Worm (Caenorhabditis elegans) whole organism, L4 larva: Measurements from ENCODE around the gene gpa-11.

ENCODE experiments used
- D1046.2 ChIP-seq: fragments of 200-800 bp; sonication (Bioruptor generic); IDR thresholded peaks from 2 replicates; pipeline ENCODE4 v1.3.6; 2022; ENCODE audit warnings: missing genetic modification characterization, missing compliant biosample characterization
- F26F4.8 ChIP-seq: fragments of 200-800 bp; sonication (Bioruptor generic); conservative IDR thresholded peaks from 2 replicates; pipeline ENCODE4 v1.3.6; 2022; ENCODE audit warnings: missing genetic modification characterization, missing compliant biosample characterization
- F37D6.2 ChIP-seq: sonication (generic microtip); optimal IDR thresholded peaks from 2 replicates; lab custom pipeline; 2016; ENCODE audit warnings: mild to moderate bottlenecking, missing genetic modification characterization, missing compliant biosample characterization
- F44E2.7 ChIP-seq: fragments of 200-800 bp; sonication (Bioruptor generic); IDR thresholded peaks from 2 replicates; pipeline ENCODE4 v2.1.2; 2022; ENCODE audit warnings: missing genetic modification characterization, missing compliant biosample characterization
- R02D3.7 ChIP-seq: fragments of 150-350 bp; sonication (generic microtip); optimal IDR thresholded peaks from 3 replicates; lab custom pipeline; 2014; ENCODE audit warnings: missing biosample characterization, missing genetic modification characterization
- T20F7.1 ChIP-seq: fragments of 200-800 bp; sonication (Bioruptor generic); optimal IDR thresholded peaks from 2 replicates; lab custom pipeline; 2018; ENCODE audit warnings: mild to moderate bottlenecking, missing genetic modification characterization, missing compliant biosample characterization
- Y48G9A.11 ChIP-seq: fragments of 200-800 bp; sonication (Bioruptor generic); IDR thresholded peaks from 2 replicates; pipeline ENCODE4 v1.3.6; 2022; ENCODE audit warnings: missing genetic modification reagents, missing genetic modification characterization, missing compliant biosample characterization
- ZK337.2 ChIP-seq: fragments of 200-800 bp; sonication (Bioruptor generic); IDR thresholded peaks from 2 replicates; pipeline ENCODE4 v1.3.6; 2022; ENCODE audit warnings: missing genetic modification reagents, missing genetic modification characterization, missing compliant biosample characterization
- ZK546.5 ChIP-seq, 2 experiments: sonication (generic microtip); optimal IDR thresholded peaks; 2 replicates each; lab custom pipeline; 2017; ENCODE audit warnings: missing biosample characterization in 2 of 2, missing genetic modification characterization in 2 of 2
- ceh-20 ChIP-seq: fragments of 200-800 bp; sonication (Bioruptor generic); IDR thresholded peaks from 2 replicates; pipeline ENCODE4 v1.3.6; 2022; ENCODE audit warnings: missing genetic modification reagents, missing genetic modification characterization, missing compliant biosample characterization
- ceh-28 ChIP-seq: fragments of 150-350 bp; optimal IDR thresholded peaks from 2 replicates; lab custom pipeline; 2014; ENCODE audit warnings: missing biosample characterization, missing genetic modification reagents, missing genetic modification characterization
- ceh-32 ChIP-seq: sonication (generic microtip); optimal IDR thresholded peaks from 2 replicates; lab custom pipeline; 2016; ENCODE audit warnings: mild to moderate bottlenecking, missing genetic modification characterization, missing compliant biosample characterization; ENCODE audit not compliant: poor library complexity
- ceh-44 ChIP-seq: fragments of 200-800 bp; sonication (Bioruptor generic); IDR thresholded peaks from 2 replicates; pipeline ENCODE4 v1.3.6; 2022; ENCODE audit warnings: missing genetic modification reagents, missing genetic modification characterization, missing compliant biosample characterization
- ceh-62 ChIP-seq: sonication (generic microtip); optimal IDR thresholded peaks from 2 replicates; lab custom pipeline; 2017; ENCODE audit warnings: missing biosample characterization, missing genetic modification characterization
- ces-1 ChIP-seq: fragments of 150-350 bp; sonication (generic microtip); optimal IDR thresholded peaks from 4 replicates; lab custom pipeline; 2014; ENCODE audit warnings: missing biosample characterization, missing genetic modification reagents, missing genetic modification characterization
- daf-19 ChIP-seq: fragments of 200-800 bp; sonication (Bioruptor generic); conservative IDR thresholded peaks from 2 replicates; pipeline ENCODE4 v1.3.6; 2022; ENCODE audit warnings: missing genetic modification characterization, missing compliant biosample characterization
- daf-8 ChIP-seq: fragments of 200-800 bp; sonication (Bioruptor generic); IDR thresholded peaks from 2 replicates; pipeline ENCODE4 v1.3.6; 2022; ENCODE audit warnings: missing genetic modification characterization, missing compliant biosample characterization
- dmd-6 ChIP-seq: fragments of 200-800 bp; sonication (Bioruptor generic); IDR thresholded peaks from 2 replicates; pipeline ENCODE4 v1.3.6; 2022; ENCODE audit warnings: missing genetic modification reagents, missing genetic modification characterization, missing compliant biosample characterization
- dmd-8 ChIP-seq: fragments of 200-800 bp; sonication (Bioruptor generic); IDR thresholded peaks from 2 replicates; pipeline ENCODE4 v1.3.6; 2022; ENCODE audit warnings: missing genetic modification characterization, missing compliant biosample characterization
- dmd-9 ChIP-seq: fragments of 200-800 bp; sonication (Bioruptor generic); IDR thresholded peaks from 2 replicates; pipeline ENCODE4 v1.3.6; 2022; ENCODE audit warnings: missing genetic modification reagents, missing genetic modification characterization, missing compliant biosample characterization
- dpl-1 ChIP-seq: fragments of 150-350 bp; optimal IDR thresholded peaks from 2 replicates; lab custom pipeline; 2014; ENCODE audit warnings: missing biosample characterization, missing genetic modification reagents, missing genetic modification characterization
- duxl-1 ChIP-seq: sonication (generic microtip); optimal IDR thresholded peaks from 2 replicates; lab custom pipeline; 2016; ENCODE audit warnings: mild to moderate bottlenecking, missing genetic modification characterization, moderate library complexity, missing compliant biosample characterization; ENCODE audit not compliant: poor library complexity
- dve-1 ChIP-seq: sonication (generic microtip); optimal IDR thresholded peaks from 2 replicates; lab custom pipeline; 2017; ENCODE audit warnings: antibody characterized with exemption, mild to moderate bottlenecking, missing genetic modification characterization, missing compliant biosample characterization; ENCODE audit not compliant: insufficient read depth
- fkh-10 ChIP-seq: fragments of 150-350 bp; optimal IDR thresholded peaks from 2 replicates; lab custom pipeline; 2014; ENCODE audit warnings: missing biosample characterization, missing genetic modification reagents, missing genetic modification characterization
- gei-8 ChIP-seq: fragments of 200-800 bp; sonication (Bioruptor generic); optimal IDR thresholded peaks from 2 replicates; lab custom pipeline; 2018; ENCODE audit warnings: mild to moderate bottlenecking, missing genetic modification characterization, missing compliant biosample characterization
- hif-1 ChIP-seq, 2 experiments: sonication (generic microtip); optimal IDR thresholded peaks; 2 replicates each; lab custom pipeline; 2016 to 2017; ENCODE audit warnings: missing compliant biosample characterization in 2 of 2, missing genetic modification characterization in 2 of 2, missing genetic modification reagents in 2 of 2, missing genotype in 2 of 2, mild to moderate bottlenecking in 1 of 2
- hlh-11 ChIP-seq: fragments of 200-800 bp; sonication (Bioruptor generic); optimal IDR thresholded peaks from 2 replicates; lab custom pipeline; 2018; ENCODE audit warnings: mild to moderate bottlenecking, missing genetic modification characterization, missing compliant biosample characterization
- hmg-1.1 ChIP-seq: fragments of 200-800 bp; sonication (Bioruptor generic); IDR thresholded peaks from 2 replicates; pipeline ENCODE4 v1.3.6; 2022; ENCODE audit warnings: missing genetic modification reagents, missing genetic modification characterization, missing compliant biosample characterization
- lim-7 ChIP-seq: fragments of 200-800 bp; sonication (Bioruptor generic); IDR thresholded peaks from 2 replicates; pipeline ENCODE4 v1.3.6; 2022; ENCODE audit warnings: missing genetic modification characterization, missing compliant biosample characterization
- lin-39 ChIP-seq: fragments of 150-350 bp; optimal IDR thresholded peaks from 2 replicates; lab custom pipeline; 2014; ENCODE audit warnings: missing biosample characterization, missing genetic modification reagents, missing genetic modification characterization
- madf-5 ChIP-seq, 2 experiments: fragments of 200-800 bp; sonication (Bioruptor generic); IDR thresholded peaks; 2 replicates each; pipeline ENCODE4 v1.3.6; 2022; ENCODE audit warnings: missing compliant biosample characterization in 2 of 2, missing genetic modification characterization in 2 of 2
- madf-9 ChIP-seq: fragments of 200-800 bp; sonication (Bioruptor generic); conservative IDR thresholded peaks from 2 replicates; pipeline ENCODE4 v1.3.6; 2022; ENCODE audit warnings: missing genetic modification reagents, missing genetic modification characterization, missing compliant biosample characterization
- mxl-3 ChIP-seq: fragments of 200-800 bp; sonication (Bioruptor generic); optimal IDR thresholded peaks from 2 replicates; lab custom pipeline; 2018; ENCODE audit warnings: mild to moderate bottlenecking, missing genetic modification characterization, missing compliant biosample characterization
- nhr-10 ChIP-seq: fragments of 150-350 bp; optimal IDR thresholded peaks from 2 replicates; lab custom pipeline; 2014; ENCODE audit warnings: missing biosample characterization, missing genetic modification characterization
- nhr-11 ChIP-seq: fragments of 150-350 bp; optimal IDR thresholded peaks from 2 replicates; lab custom pipeline; 2014; ENCODE audit warnings: missing biosample characterization, missing genetic modification characterization
- nhr-111 ChIP-seq: fragments of 200-800 bp; sonication (Bioruptor generic); optimal IDR thresholded peaks from 2 replicates; lab custom pipeline; 2018; ENCODE audit warnings: mild to moderate bottlenecking, missing genetic modification characterization, missing compliant biosample characterization
- nhr-25 ChIP-seq: sonication (generic microtip); optimal IDR thresholded peaks from 2 replicates; lab custom pipeline; 2017; ENCODE audit warnings: missing genetic modification characterization, mild to moderate bottlenecking, missing compliant biosample characterization, antibody characterized with exemption, moderate library complexity, borderline replicate concordance; ENCODE audit not compliant: insufficient read depth
- nhr-77 ChIP-seq: fragments of 150-350 bp; optimal IDR thresholded peaks from 2 replicates; lab custom pipeline; 2014; ENCODE audit warnings: missing biosample characterization, missing genetic modification characterization
- php-3 ChIP-seq: fragments of 200-800 bp; sonication (Bioruptor generic); IDR thresholded peaks from 2 replicates; pipeline ENCODE4 v1.3.6; 2022; ENCODE audit warnings: missing genetic modification reagents, missing genetic modification characterization, missing compliant biosample characterization
- sdz-12 ChIP-seq: fragments of 200-800 bp; sonication (Bioruptor generic); optimal IDR thresholded peaks from 2 replicates; lab custom pipeline; 2018; ENCODE audit warnings: mild to moderate bottlenecking, missing genetic modification characterization, missing compliant biosample characterization
- skn-1 ChIP-seq: fragments of 150-350 bp; optimal IDR thresholded peaks from 2 replicates; lab custom pipeline; 2014; ENCODE audit warnings: missing biosample characterization, missing genetic modification characterization
- snpc-1.2 ChIP-seq: fragments of 200-800 bp; sonication (Bioruptor generic); IDR thresholded peaks from 2 replicates; pipeline ENCODE4 v1.3.6; 2022; ENCODE audit warnings: missing genetic modification reagents, missing genetic modification characterization, missing compliant biosample characterization
- snpc-4 ChIP-seq: fragments of 150-350 bp; optimal IDR thresholded peaks from 2 replicates; lab custom pipeline; 2014; ENCODE audit warnings: missing biosample characterization, missing genetic modification characterization
- tag-97 ChIP-seq: fragments of 200-800 bp; sonication (Bioruptor generic); IDR thresholded peaks from 2 replicates; pipeline ENCODE4 v1.3.6; 2022; ENCODE audit warnings: missing genetic modification characterization, missing compliant biosample characterization
- tra-1 ChIP-seq: fragments of 200-800 bp; sonication (Bioruptor generic); IDR thresholded peaks from 2 replicates; pipeline ENCODE4 v1.3.6; 2022; ENCODE audit warnings: missing genetic modification reagents, missing genetic modification characterization, missing compliant biosample characterization
- unc-39 ChIP-seq: sonication (generic microtip); optimal IDR thresholded peaks from 2 replicates; lab custom pipeline; 2017; ENCODE audit warnings: missing biosample characterization, missing genetic modification characterization
- zfp-2 ChIP-seq: sonication (generic microtip); optimal IDR thresholded peaks from 2 replicates; lab custom pipeline; 2016; ENCODE audit warnings: mild to moderate bottlenecking, missing genetic modification characterization, missing compliant biosample characterization
- zfp-3 ChIP-seq: fragments of 200-800 bp; sonication (Bioruptor generic); conservative IDR thresholded peaks from 2 replicates; pipeline ENCODE4 v1.3.6; 2022; ENCODE audit warnings: missing genetic modification reagents, missing genetic modification characterization, missing compliant biosample characterization
- zip-11 ChIP-seq: fragments of 200-800 bp; sonication (Bioruptor generic); IDR thresholded peaks from 2 replicates; pipeline ENCODE4 v1.3.6; 2022; ENCODE audit warnings: missing genetic modification characterization, missing compliant biosample characterization
- ztf-11 ChIP-seq: fragments of 150-350 bp; optimal IDR thresholded peaks from 2 replicates; lab custom pipeline; 2014; ENCODE audit warnings: missing biosample characterization, missing genetic modification characterization

The gpa-11 gene

DNA sequence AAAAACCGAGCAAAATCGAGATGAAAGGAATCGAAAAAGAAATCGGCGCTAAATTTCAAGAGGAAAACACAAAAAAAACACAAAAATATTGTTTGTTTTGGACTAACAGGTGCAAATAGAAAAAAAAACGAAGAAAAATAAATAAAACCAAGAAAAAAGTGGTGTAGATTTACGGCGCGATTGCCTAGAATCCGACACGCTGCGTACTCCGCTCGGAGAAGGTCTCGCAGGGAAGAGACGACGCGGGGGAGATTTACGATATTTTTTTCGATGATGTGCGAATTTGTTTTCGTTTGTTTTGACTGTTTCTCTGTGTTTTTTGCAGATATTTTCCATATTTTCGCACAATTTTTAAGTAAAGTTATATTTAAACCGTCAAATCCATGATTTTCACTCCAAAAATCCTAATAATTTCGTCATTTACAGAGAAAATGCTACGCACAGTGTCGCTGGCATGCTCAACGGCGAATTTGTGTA, 52.3 kb downstream of the gpa-11 start, which contains the start of gene sco-1:
Gene sco-1 (plus strand): TSS at position 427 of the 477 bp plus-strand sequence.
- peak; percentile 16 for TF ChIP-seq nhr-10
- peak; percentile 75 for TF ChIP-seq zfp-2 (tag; lab: Kevin White, UChicago)
- TF ChIP-seq snpc-1.2 (GFP tag; lab: Robert Waterston, UW) = 0 out of 2 replicates have a peak, but pooled peaks have one; percentile 16
- TF ChIP-seq ZK546.5 (tag; optimal IDR thresholded peaks at IDR 0.05; lab: Kevin White, UChicago) = no peak
- TF ChIP-seq gei-8 = peak; percentile 50
- no peak for TF ChIP-seq T20F7.1
- peak; percentile 98 for TF ChIP-seq R02D3.7 (tag; lab: Kevin White, UChicago)
- no peak for TF ChIP-seq dmd-8 (GFP tag; lab: Robert Waterston, UW)
- peak; percentile 92 for TF ChIP-seq nhr-25 (tag; lab: Kevin White, UChicago)
- no peak for TF ChIP-seq F26F4.8
- peak; percentile 30 for TF ChIP-seq lin-39 (tag; lab: Kevin White, UChicago)
- peak; percentile 60 for TF ChIP-seq snpc-4 (tag; lab: Kevin White, UChicago)
- TF ChIP-seq daf-19 (GFP tag; lab: Robert Waterston, UW) = no peak
- TF ChIP-seq ceh-28 (tag; lab: Kevin White, UChicago) = no peak
- peak; percentile 74; the same call in 1 of the 2 replicates for TF ChIP-seq D1046.2 (GFP tag; lab: Robert Waterston, UW)
- peak; percentile 90 for TF ChIP-seq dpl-1 (GFP tag; lab: Kevin White, UChicago)
- no peak for TF ChIP-seq F44E2.7
- TF ChIP-seq hlh-11 (tag; lab: Kevin White, UChicago) = peak; percentile 90
- TF ChIP-seq mxl-3 (GFP tag; lab: Kevin White, UChicago) = peak; percentile 68
- TF ChIP-seq tra-1 (GFP tag; lab: Robert Waterston, UW) = no peak; the same call in none of the 2 replicates
- no peak for TF ChIP-seq ceh-32 (tag; lab: Kevin White, UChicago)
- peak; percentile 87 for TF ChIP-seq F37D6.2 (tag; lab: Kevin White, UChicago)
- TF ChIP-seq skn-1 (tag; lab: Kevin White, UChicago) = no peak
- TF ChIP-seq php-3 (GFP tag; lab: Robert Waterston, UW) = peak; percentile 88
- TF ChIP-seq madf-5 (GFP tag; IDR thresholded peaks at IDR 0.05; lab: Robert Waterston, UW) = 0 out of 4 replicates have a peak, but pooled peaks of 1 of the 2 experiments have one; percentile 4
- TF ChIP-seq unc-39 (tag; lab: Kevin White, UChicago) = no peak
- TF ChIP-seq hmg-1.1 (GFP tag; lab: Robert Waterston, UW) = peak; percentile 84
- peak in 1 of 2 experiments; percentile 95 for TF ChIP-seq hif-1 (tag; optimal IDR thresholded peaks at IDR 0.05; lab: Kevin White, UChicago)
- peak; percentile 94 for TF ChIP-seq dmd-9
- TF ChIP-seq nhr-77 = peak; percentile 93
- TF ChIP-seq Y48G9A.11 (GFP tag; lab: Robert Waterston, UW) = peak; percentile 89
- TF ChIP-seq sdz-12 (GFP tag; lab: Kevin White, UChicago) = peak; percentile 80
- TF ChIP-seq fkh-10 (GFP tag; lab: Kevin White, UChicago) = peak; percentile 97
- peak; percentile 87; the same call in 1 of the 2 replicates for TF ChIP-seq zfp-3 (GFP tag; lab: Robert Waterston, UW)
- peak; percentile 58; the same call in 1 of the 2 replicates for TF ChIP-seq ceh-44
- TF ChIP-seq ceh-62 (tag; lab: Kevin White, UChicago) = no peak
- TF ChIP-seq dmd-6 (GFP tag; lab: Robert Waterston, UW) = peak; percentile 95
- TF ChIP-seq duxl-1 = peak; percentile 88
- no peak for TF ChIP-seq ztf-11
- peak; percentile 95 for TF ChIP-seq dve-1 (tag; lab: Kevin White, UChicago)
- TF ChIP-seq lim-7 (GFP tag; lab: Robert Waterston, UW) = 0 out of 2 replicates have a peak, but pooled peaks have one; percentile 34
- TF ChIP-seq nhr-111 (GFP tag; lab: Kevin White, UChicago) = no peak
- TF ChIP-seq daf-8 (GFP tag; lab: Robert Waterston, UW) = no peak
- peak; percentile 94 for TF ChIP-seq ceh-20 (GFP tag; lab: Robert Waterston, UW)
- TF ChIP-seq ces-1 (GFP tag; lab: Kevin White, UChicago) = peak; percentile 42
- TF ChIP-seq nhr-11 (tag; lab: Kevin White, UChicago) = peak; percentile 90
- TF ChIP-seq zip-11 (GFP tag; lab: Robert Waterston, UW) = no peak
- TF ChIP-seq ZK337.2 (GFP tag; lab: Robert Waterston, UW) = peak; percentile 96
- peak; percentile 91 for TF ChIP-seq madf-9 (GFP tag; lab: Robert Waterston, UW)
- peak; percentile 95 for TF ChIP-seq tag-97 (GFP tag; lab: Robert Waterston, UW)
